Worm (Caenorhabditis elegans): ENCODE data around the gene F07B10.4.

- TF ChIP-seq K02D7.2 (tag; optimal IDR thresholded peaks at IDR 0.05) (no peak), pat-9 (tag; optimal IDR thresholded peaks at IDR 0.05) (no peak)
Observed at ce11 chrV:11216137-11216536, 46.8 kb downstream of the F07B10.4 start.

All from whole organism, late embryonic.